Worm (Caenorhabditis elegans) whole organism, L4 larva: ENCODE data around the gene C54C6.4.

Source experiments
- D1046.2 ChIP-seq: fragments of 200-800 bp; sonication (Bioruptor generic); IDR thresholded peaks from 2 replicates; pipeline ENCODE4 v1.3.6; 2022; ENCODE audit warnings: missing genetic modification characterization, missing compliant biosample characterization
- F26F4.8 ChIP-seq: fragments of 200-800 bp; sonication (Bioruptor generic); conservative IDR thresholded peaks from 2 replicates; pipeline ENCODE4 v1.3.6; 2022; ENCODE audit warnings: missing genetic modification characterization, missing compliant biosample characterization
- F37D6.2 ChIP-seq: sonication (generic microtip); optimal IDR thresholded peaks from 2 replicates; lab custom pipeline; 2016; ENCODE audit warnings: mild to moderate bottlenecking, missing genetic modification characterization, missing compliant biosample characterization
- F44E2.7 ChIP-seq: fragments of 200-800 bp; sonication (Bioruptor generic); IDR thresholded peaks from 2 replicates; pipeline ENCODE4 v2.1.2; 2022; ENCODE audit warnings: missing genetic modification characterization, missing compliant biosample characterization
- F49E8.2 ChIP-seq: sonication (generic microtip); optimal IDR thresholded peaks from 2 replicates; lab custom pipeline; 2016; ENCODE audit warnings: missing compliant biosample characterization, mild to moderate bottlenecking, missing genetic modification characterization, borderline replicate concordance
- aha-1 ChIP-seq: fragments of 150-350 bp; peaks from one replicate; lab custom pipeline; 2014; ENCODE audit warnings: missing biosample characterization, missing genetic modification characterization
- ceh-28 ChIP-seq: fragments of 150-350 bp; optimal IDR thresholded peaks from 2 replicates; lab custom pipeline; 2014; ENCODE audit warnings: missing biosample characterization, missing genetic modification reagents, missing genetic modification characterization
- ceh-32 ChIP-seq: sonication (generic microtip); optimal IDR thresholded peaks from 2 replicates; lab custom pipeline; 2016; ENCODE audit warnings: mild to moderate bottlenecking, missing genetic modification characterization, missing compliant biosample characterization; ENCODE audit not compliant: poor library complexity
- ceh-82 ChIP-seq: sonication (generic microtip); optimal IDR thresholded peaks from 2 replicates; lab custom pipeline; 2017; ENCODE audit warnings: missing biosample characterization, missing genetic modification characterization
- daf-16 ChIP-seq, 3 experiments: sonication (generic microtip); optimal IDR thresholded peaks; 2 replicates each; lab custom pipeline; 2016 to 2017; ENCODE audit warnings: missing genetic modification characterization in 3 of 3, missing genetic modification reagents in 3 of 3, mild to moderate bottlenecking in 2 of 3, missing compliant biosample characterization in 2 of 3, missing biosample characterization in 1 of 3, moderate library complexity in 1 of 3
- daf-8 ChIP-seq: fragments of 200-800 bp; sonication (Bioruptor generic); IDR thresholded peaks from 2 replicates; pipeline ENCODE4 v1.3.6; 2022; ENCODE audit warnings: missing genetic modification characterization, missing compliant biosample characterization
- dmd-6 ChIP-seq: fragments of 200-800 bp; sonication (Bioruptor generic); IDR thresholded peaks from 2 replicates; pipeline ENCODE4 v1.3.6; 2022; ENCODE audit warnings: missing genetic modification reagents, missing genetic modification characterization, missing compliant biosample characterization
- dpl-1 ChIP-seq: fragments of 150-350 bp; optimal IDR thresholded peaks from 2 replicates; lab custom pipeline; 2014; ENCODE audit warnings: missing biosample characterization, missing genetic modification reagents, missing genetic modification characterization
- dve-1 ChIP-seq: sonication (generic microtip); optimal IDR thresholded peaks from 2 replicates; lab custom pipeline; 2017; ENCODE audit warnings: antibody characterized with exemption, mild to moderate bottlenecking, missing genetic modification characterization, missing compliant biosample characterization; ENCODE audit not compliant: insufficient read depth
- hif-1 ChIP-seq, 2 experiments: sonication (generic microtip); optimal IDR thresholded peaks; 2 replicates each; lab custom pipeline; 2016 to 2017; ENCODE audit warnings: missing compliant biosample characterization in 2 of 2, missing genetic modification characterization in 2 of 2, missing genetic modification reagents in 2 of 2, missing genotype in 2 of 2, mild to moderate bottlenecking in 1 of 2
- hlh-11 ChIP-seq: fragments of 200-800 bp; sonication (Bioruptor generic); optimal IDR thresholded peaks from 2 replicates; lab custom pipeline; 2018; ENCODE audit warnings: mild to moderate bottlenecking, missing genetic modification characterization, missing compliant biosample characterization
- hlh-30 ChIP-seq: sonication (generic microtip); optimal IDR thresholded peaks from 2 replicates; lab custom pipeline; 2017; ENCODE audit warnings: antibody characterized with exemption, mild to moderate bottlenecking, missing genetic modification characterization, missing compliant biosample characterization; ENCODE audit not compliant: insufficient read depth
- lin-1 ChIP-seq: fragments of 200-800 bp; sonication (Bioruptor generic); IDR thresholded peaks from 2 replicates; pipeline ENCODE4 v1.3.6; 2022; ENCODE audit warnings: missing genetic modification reagents, missing genetic modification characterization, missing compliant biosample characterization
- lin-38 ChIP-seq: fragments of 200-800 bp; sonication (Bioruptor generic); IDR thresholded peaks from 2 replicates; pipeline ENCODE4 v1.3.6; 2022; ENCODE audit warnings: missing genetic modification reagents, missing genetic modification characterization, missing compliant biosample characterization
- lsy-2 ChIP-seq, 2 experiments: fragments of 150-350 bp in 1 of 2; sonication (generic microtip) in 1 of 2; optimal IDR thresholded peaks; 2 replicates each; lab custom pipeline; 2014 to 2017; ENCODE audit warnings: missing biosample characterization in 2 of 2, missing genetic modification characterization in 2 of 2
- mdl-1 ChIP-seq, 2 experiments: fragments of 150-350 bp in 1 of 2; sonication (generic microtip) in 1 of 2; optimal IDR thresholded peaks; 2 replicates each; lab custom pipeline; 2014 to 2017; ENCODE audit warnings: missing biosample characterization in 2 of 2, missing genetic modification characterization in 2 of 2
- mxl-2 ChIP-seq: fragments of 200-800 bp; sonication (Bioruptor generic); conservative IDR thresholded peaks from 2 replicates; pipeline ENCODE4 v1.3.6; 2022; ENCODE audit warnings: missing genetic modification reagents, missing genetic modification characterization, missing compliant biosample characterization
- mxl-3 ChIP-seq: fragments of 200-800 bp; sonication (Bioruptor generic); optimal IDR thresholded peaks from 2 replicates; lab custom pipeline; 2018; ENCODE audit warnings: mild to moderate bottlenecking, missing genetic modification characterization, missing compliant biosample characterization
- nhr-10 ChIP-seq: fragments of 150-350 bp; optimal IDR thresholded peaks from 2 replicates; lab custom pipeline; 2014; ENCODE audit warnings: missing biosample characterization, missing genetic modification characterization
- nhr-102 ChIP-seq: sonication (generic microtip); optimal IDR thresholded peaks from 2 replicates; lab custom pipeline; 2016; ENCODE audit warnings: mild to moderate bottlenecking, missing genetic modification characterization, moderate library complexity, missing compliant biosample characterization
- nhr-28 ChIP-seq: fragments of 150-350 bp; optimal IDR thresholded peaks from 2 replicates; lab custom pipeline; 2014; ENCODE audit warnings: missing biosample characterization, missing genetic modification characterization
- nhr-48 ChIP-seq: sonication (generic microtip); optimal IDR thresholded peaks from 2 replicates; lab custom pipeline; 2016; ENCODE audit warnings: mild to moderate bottlenecking, missing genetic modification characterization, missing compliant biosample characterization
- php-3 ChIP-seq: fragments of 200-800 bp; sonication (Bioruptor generic); IDR thresholded peaks from 2 replicates; pipeline ENCODE4 v1.3.6; 2022; ENCODE audit warnings: missing genetic modification reagents, missing genetic modification characterization, missing compliant biosample characterization
- pqm-1 ChIP-seq: sonication (generic microtip); optimal IDR thresholded peaks from 2 replicates; lab custom pipeline; 2017; ENCODE audit warnings: missing biosample characterization, missing genetic modification characterization
- set-16 ChIP-seq: fragments of 200-800 bp; sonication (Bioruptor generic); IDR thresholded peaks from 2 replicates; pipeline ENCODE4 v1.3.6; 2022; ENCODE audit warnings: missing genetic modification reagents, missing genetic modification characterization, missing compliant biosample characterization
- unc-62 ChIP-seq, 3 experiments: fragments of 150-350 bp in 1 of 3; sonication (generic microtip); optimal IDR thresholded peaks in 2 of 3; peaks in 1 of 3; 1 replicate in 1 of 3; 2 replicates in 2 of 3; lab custom pipeline; 2014 to 2017; ENCODE audit warnings: missing biosample characterization in 3 of 3, missing genetic modification characterization in 3 of 3, missing genetic modification reagents in 3 of 3, missing genotype in 1 of 3

The C54C6.4 gene

ce11 chrIII:3511808-3512207, 41.6 kb upstream of the C54C6.4 start:
- TF ChIP-seq daf-8: no peak
- TF ChIP-seq lin-38: peak; percentile 46

DNA sequence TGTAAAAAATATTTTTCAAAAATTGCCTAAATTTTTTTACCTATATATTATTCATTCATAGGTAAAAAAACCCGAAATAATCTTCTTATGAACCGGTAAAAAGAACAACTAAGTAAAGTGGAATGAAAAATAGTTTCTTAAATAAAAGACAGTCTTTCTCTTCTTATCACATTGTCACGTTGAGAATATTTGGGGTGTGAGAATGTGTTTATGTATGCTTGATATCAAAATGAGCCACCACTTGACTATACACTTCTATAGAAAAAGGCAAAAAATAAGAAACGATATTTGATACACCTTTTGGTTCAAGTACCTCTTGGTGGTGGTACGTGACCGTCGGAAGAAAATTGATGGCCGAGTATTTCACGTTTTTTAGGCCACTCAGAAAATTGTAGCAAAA, 33.9 kb upstream of the C54C6.4 start, which contains the start of gene hmit-1.3:
Gene hmit-1.3, minus strand, starts transcription at position 103 of the 400 bp plus-strand sequence.
- TF ChIP-seq dpl-1 (GFP tag; lab: Kevin White, UChicago) (no peak), F26F4.8 (GFP tag; lab: Robert Waterston, UW) (no peak), dve-1 (tag; lab: Kevin White, UChicago) (peak; percentile 17), pqm-1 (tag; lab: Kevin White, UChicago) (peak; percentile 20), ceh-82 (tag; lab: Kevin White, UChicago) (no peak), daf-8 (no peak), hif-1 (tag; optimal IDR thresholded peaks at IDR 0.05; lab: Kevin White, UChicago) (no peak), hlh-30 (tag; lab: Kevin White, UChicago) (peak; percentile 57), daf-16 (GFP tag; optimal IDR thresholded peaks at IDR 0.05; lab: Kevin White, UChicago) (no peak), daf-16 (tag; optimal IDR thresholded peaks at IDR 0.05; lab: Kevin White, UChicago) (peak; percentile 71), ceh-28 (tag; lab: Kevin White, UChicago) (no peak), nhr-28 (tag; lab: Kevin White, UChicago) (peak; percentile 25), aha-1 (tag; lab: Kevin White, UChicago) (peak; percentile 86), dmd-6 (GFP tag; lab: Robert Waterston, UW) (0 out of 2 replicates have a peak, but pooled peaks have one; percentile 15), hlh-11 (tag; lab: Kevin White, UChicago) (peak; percentile 18)
- TF ChIP-seq, all 104 proteins: peak for 8

DNA sequence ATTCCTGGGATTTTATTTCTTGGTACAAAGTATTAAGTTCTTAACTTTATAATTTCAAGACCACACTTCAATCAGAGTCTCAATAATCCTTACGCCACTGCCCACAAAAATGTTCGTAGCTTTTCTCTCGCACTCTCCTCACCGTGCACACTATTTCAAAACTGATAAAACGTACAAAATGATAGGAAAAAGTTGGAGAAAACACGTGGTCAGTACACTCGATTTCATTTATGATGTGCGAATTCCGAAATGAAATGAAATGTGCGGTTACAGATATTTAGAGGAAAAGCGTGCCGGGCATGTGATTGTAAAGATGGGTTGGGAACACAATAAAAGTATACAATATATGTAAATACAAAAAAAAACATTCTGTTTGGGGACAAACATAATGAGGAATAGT, 33.0 kb upstream of the C54C6.4 start:
- TF ChIP-seq pqm-1 (tag; lab: Kevin White, UChicago) (peak; percentile 55), dve-1 (tag; lab: Kevin White, UChicago) (peak; percentile 85), aha-1 (tag; lab: Kevin White, UChicago) (peak; percentile 71), php-3 (GFP tag; lab: Robert Waterston, UW) (peak; percentile 52; the same call in 1 of the 2 replicates), daf-16 (GFP tag; optimal IDR thresholded peaks at IDR 0.05; lab: Kevin White, UChicago) (no peak), daf-16 (tag; optimal IDR thresholded peaks at IDR 0.05; lab: Kevin White, UChicago) (peak; percentile 67), mxl-2 (GFP tag; lab: Robert Waterston, UW) (0 out of 2 replicates have a peak, but pooled peaks have one; percentile 21), F44E2.7 (GFP tag; lab: Robert Waterston, UW) (no peak), F49E8.2 (tag; lab: Kevin White, UChicago) (no peak), mxl-3 (GFP tag; lab: Kevin White, UChicago) (peak; percentile 79), mdl-1 (tag; optimal IDR thresholded peaks at IDR 0.05; lab: Kevin White, UChicago) (peak in 1 of 2 experiments; percentile 52), hlh-30 (tag; lab: Kevin White, UChicago) (peak; percentile 61), lin-1 (GFP tag; lab: Robert Waterston, UW) (0 out of 2 replicates have a peak, but pooled peaks have one; percentile 50), nhr-10 (tag; lab: Kevin White, UChicago) (no peak), dmd-6 (GFP tag; lab: Robert Waterston, UW) (peak; percentile 92), hlh-11 (tag; lab: Kevin White, UChicago) (peak; percentile 74), F37D6.2 (tag; lab: Kevin White, UChicago) (no peak), nhr-28 (tag; lab: Kevin White, UChicago) (peak; percentile 65), set-16 (GFP tag; lab: Robert Waterston, UW) (no peak), D1046.2 (no peak), lsy-2 (tag; optimal IDR thresholded peaks at IDR 0.05; lab: Kevin White, UChicago) (peak in 1 of 2 experiments; percentile 18), nhr-102 (tag; lab: Kevin White, UChicago) (peak; percentile 20), nhr-48 (tag; lab: Kevin White, UChicago) (peak; percentile 77)
- TF ChIP-seq, all 104 proteins: peak for 16

- TF ChIP-seq unc-62 (GFP tag; optimal IDR thresholded peaks at IDR 0.05 in 1 of 2; lab: Kevin White, UChicago) (peak in 1 of 2 experiments; percentile 97), unc-62 (tag; optimal IDR thresholded peaks at IDR 0.05; lab: Kevin White, UChicago) (no peak), ceh-32 (tag; lab: Kevin White, UChicago) (no peak)
These were observed 30.1 kb upstream of the C54C6.4 start for ce11 chrIII:3523363-3523762.
